Fruit fly (Drosophila melanogaster) whole organism, prepupa: ENCODE data around the gene CG14984.
A peak's percentile ranks its signal among the peaks of the same experiment; 100 is the strongest.

ENCODE experiments used
- Blimp-1 ChIP-seq: fragments of 200-800 bp; sonication (Bioruptor generic); optimal IDR thresholded peaks from 3 replicates; lab custom pipeline; 2017; ENCODE audit warnings: missing biosample characterization, missing genetic modification characterization, mild to moderate bottlenecking, moderate library complexity, missing genetic modification reagents
- CG10669 ChIP-seq: fragments of 200-800 bp; sonication (Bioruptor generic); optimal IDR thresholded peaks from 3 replicates; lab custom pipeline; 2018; ENCODE audit warnings: missing biosample characterization, mild to moderate bottlenecking, missing genetic modification characterization, moderate library complexity
- CG11294 ChIP-seq: fragments of 200-800 bp; sonication (Bioruptor generic); IDR thresholded peaks from 2 replicates; pipeline ENCODE4 v1.3.6; 2022; ENCODE audit warnings: missing biosample characterization, missing genetic modification characterization
- CG1621 ChIP-seq: fragments of 200-800 bp; sonication (Bioruptor generic); optimal IDR thresholded peaks from 3 replicates; lab custom pipeline; 2018; ENCODE audit warnings: missing biosample characterization, mild to moderate bottlenecking, missing genetic modification characterization
- CG3032 ChIP-seq: fragments of 200-800 bp; optimal IDR thresholded peaks from 2 replicates; lab custom pipeline; 2019; ENCODE audit warnings: missing biosample characterization, mild to moderate bottlenecking, missing genetic modification characterization, moderate library complexity
- CG31627 ChIP-seq: fragments of 200-800 bp; sonication (Bioruptor generic); optimal IDR thresholded peaks from 3 replicates; lab custom pipeline; 2016; ENCODE audit warnings: missing biosample characterization, missing genetic modification characterization
- CG34406 ChIP-seq: fragments of 200-800 bp; sonication (Bioruptor generic); optimal IDR thresholded peaks from 3 replicates; lab custom pipeline; 2016; ENCODE audit warnings: missing biosample characterization, missing genetic modification characterization
- CG6276 ChIP-seq: fragments of 200-800 bp; sonication (Bioruptor generic); optimal IDR thresholded peaks from 2 replicates; lab custom pipeline; 2017; ENCODE audit warnings: missing biosample characterization, mild to moderate bottlenecking, missing genetic modification characterization
- CG6792 ChIP-seq: fragments of 200-800 bp; sonication (Bioruptor generic); optimal IDR thresholded peaks from 3 replicates; lab custom pipeline; 2016; ENCODE audit warnings: missing biosample characterization, missing genetic modification characterization
- CG6808 ChIP-seq: fragments of 200-800 bp; sonication (Bioruptor generic); optimal IDR thresholded peaks from 3 replicates; lab custom pipeline; 2017; ENCODE audit warnings: missing biosample characterization, missing genetic modification characterization, mild to moderate bottlenecking, moderate library complexity, missing genetic modification reagents
- CG6854 ChIP-seq: fragments of 200-800 bp; sonication (Bioruptor generic); optimal IDR thresholded peaks from 2 replicates; lab custom pipeline; 2017; ENCODE audit warnings: missing biosample characterization, mild to moderate bottlenecking, missing genetic modification characterization
- CG8632 ChIP-seq: fragments of 200-800 bp; sonication (Bioruptor generic); optimal IDR thresholded peaks from 3 replicates; lab custom pipeline; 2016; ENCODE audit warnings: missing biosample characterization, missing genetic modification characterization
- CG9139 ChIP-seq: fragments of 200-800 bp; sonication (Bioruptor generic); optimal IDR thresholded peaks from 3 replicates; lab custom pipeline; 2017; ENCODE audit warnings: missing biosample characterization, mild to moderate bottlenecking, missing genetic modification characterization
- Eip78C ChIP-seq: fragments of 200-800 bp; sonication (Bioruptor generic); peaks from one replicate; lab custom pipeline; 2016; ENCODE audit warnings: missing biosample characterization, missing genetic modification characterization
- Gug ChIP-seq: fragments of 200-800 bp; sonication (Bioruptor generic); IDR thresholded peaks from 2 replicates; pipeline ENCODE4 v1.3.6; 2022; ENCODE audit warnings: missing biosample characterization, missing genetic modification characterization
- Hr39 ChIP-seq: fragments of 200-800 bp; sonication (Bioruptor generic); optimal IDR thresholded peaks from 2 replicates; lab custom pipeline; 2016; ENCODE audit warnings: missing biosample characterization, missing genetic modification characterization
- Hr4 ChIP-seq: fragments of 200-800 bp; sonication (Bioruptor generic); optimal IDR thresholded peaks from 3 replicates; lab custom pipeline; 2016; ENCODE audit warnings: missing biosample characterization, missing genetic modification characterization
- Sox102F ChIP-seq: fragments of 200-800 bp; sonication (Bioruptor generic); optimal IDR thresholded peaks from 2 replicates; lab custom pipeline; 2016; ENCODE audit warnings: missing biosample characterization, mild to moderate bottlenecking, missing genetic modification characterization
- Sox14 ChIP-seq: fragments of 200-800 bp; sonication (Bioruptor generic); optimal IDR thresholded peaks from 3 replicates; lab custom pipeline; 2016; ENCODE audit warnings: missing biosample characterization, missing genetic modification characterization
- cyc ChIP-seq: fragments of 200-800 bp; sonication (Bioruptor generic); optimal IDR thresholded peaks from 3 replicates; lab custom pipeline; 2016; ENCODE audit warnings: missing biosample characterization, missing genetic modification characterization
- esn ChIP-seq: fragments of 200-800 bp; sonication (Bioruptor generic); optimal IDR thresholded peaks from 2 replicates; lab custom pipeline; 2016; ENCODE audit warnings: missing biosample characterization, mild to moderate bottlenecking, missing genetic modification characterization, moderate library complexity
- fkh ChIP-seq: fragments of 200-800 bp; sonication (Bioruptor generic); optimal IDR thresholded peaks from 3 replicates; lab custom pipeline; 2017; ENCODE audit warnings: missing biosample characterization, mild to moderate bottlenecking, missing genetic modification characterization, moderate library complexity
- lz ChIP-seq: fragments of 200-800 bp; sonication (Bioruptor generic); optimal IDR thresholded peaks from 3 replicates; lab custom pipeline; 2016; ENCODE audit warnings: missing biosample characterization, missing genetic modification characterization
- salr ChIP-seq, 2 experiments: fragments of 200-800 bp; sonication (Bioruptor generic); optimal IDR thresholded peaks; 3 replicates each; lab custom pipeline; 2016 to 2018; ENCODE audit warnings: missing biosample characterization in 2 of 2, missing genetic modification characterization in 2 of 2, mild to moderate bottlenecking in 1 of 2
- spab ChIP-seq: fragments of 200-800 bp; sonication (Bioruptor generic); optimal IDR thresholded peaks from 2 replicates; lab custom pipeline; 2017; ENCODE audit warnings: missing biosample characterization, mild to moderate bottlenecking, missing genetic modification characterization, missing genetic modification reagents
- ss ChIP-seq, 2 experiments: fragments of 200-800 bp; sonication (Bioruptor generic); optimal IDR thresholded peaks; 2 replicates in 1 of 2; 3 replicates in 1 of 2; lab custom pipeline; 2017 to 2018; ENCODE audit warnings: mild to moderate bottlenecking in 2 of 2, missing biosample characterization in 2 of 2, missing genetic modification characterization in 2 of 2, moderate library complexity in 1 of 2
- vri ChIP-seq: fragments of 200-800 bp; sonication (Bioruptor generic); optimal IDR thresholded peaks from 3 replicates; lab custom pipeline; 2016; ENCODE audit warnings: missing biosample characterization, mild to moderate bottlenecking, missing genetic modification characterization

CG14984 gene

dm6 chr3L:3925487-3925886, 26.9 kb downstream of the CG14984 start:
- TF ChIP-seq Gug (GFP tag; lab: Robert Waterston, UW) (no peak), cyc (GFP tag; lab: Kevin White, UChicago) (no peak), vri (GFP tag; lab: Kevin White, UChicago) (peak; percentile 69), CG11294 (no peak)

DNA sequence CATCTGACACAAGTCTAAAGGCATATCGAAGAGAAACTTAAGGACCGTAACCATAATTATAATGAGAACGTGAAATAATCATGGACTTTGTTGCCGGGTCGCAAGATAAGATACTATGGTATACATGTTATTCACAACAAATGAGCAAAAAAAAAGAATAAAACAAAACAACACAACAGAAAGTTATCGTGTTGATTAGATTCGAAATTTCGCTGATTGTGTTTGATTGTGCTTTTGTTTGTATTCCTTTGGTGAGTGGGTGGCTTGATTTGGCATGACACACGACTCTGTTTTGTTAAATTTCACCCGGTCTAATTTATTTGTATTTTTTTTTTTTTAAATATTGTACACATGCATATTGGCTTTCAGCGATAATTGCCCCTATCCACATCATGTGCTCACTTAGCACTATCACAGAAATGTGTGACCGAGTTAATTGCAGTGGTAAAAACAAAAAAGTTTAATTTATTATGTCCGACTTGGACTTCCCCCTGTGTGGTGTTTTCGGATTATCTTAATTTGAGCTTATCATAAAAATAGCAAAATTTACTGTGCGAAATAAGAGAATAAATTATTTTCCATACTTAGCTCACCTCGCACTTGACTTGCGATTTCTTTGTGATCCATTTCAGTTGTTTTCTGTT, 28.6 kb downstream of the CG14984 start:
- TF ChIP-seq vri (GFP tag; lab: Kevin White, UChicago): peak; percentile 74
- no peak for TF ChIP-seq CG11294
- TF ChIP-seq Blimp-1 (GFP tag; lab: Kevin White, UChicago): no peak

DNA sequence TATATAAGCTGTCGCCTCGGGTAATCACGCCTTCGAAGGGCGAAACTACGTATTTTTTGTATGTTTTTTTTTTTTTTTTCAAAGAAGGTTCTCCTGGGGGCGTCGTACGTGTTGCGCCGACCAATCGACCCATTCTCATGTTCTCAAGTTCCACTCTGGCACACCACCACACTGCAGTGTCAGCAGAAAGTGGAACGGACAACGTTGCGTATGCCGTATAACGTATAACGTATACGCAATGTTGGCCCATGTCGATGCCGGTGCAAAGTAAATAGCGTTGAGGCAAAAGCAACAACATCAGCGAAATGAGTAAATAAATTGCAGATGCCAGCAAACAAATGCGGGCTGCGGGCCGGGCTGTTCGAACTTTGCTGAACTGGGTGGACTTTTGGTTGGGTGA, 40.2 kb downstream of the CG14984 start:
- TF ChIP-seq CG6276 (GFP tag; lab: Kevin White, UChicago) (no peak), spab (GFP tag; lab: Kevin White, UChicago) (no peak), Hr39 (GFP tag; lab: Kevin White, UChicago) (no peak), ss (GFP tag; optimal IDR thresholded peaks at IDR 0.05; lab: Kevin White, UChicago) (no peak), lz (GFP tag; lab: Kevin White, UChicago) (no peak), CG34406 (GFP tag; lab: Kevin White, UChicago) (no peak), esn (GFP tag; lab: Kevin White, UChicago) (no peak), Sox14 (no peak), CG6854 (no peak), CG31627 (GFP tag; lab: Kevin White, UChicago) (no peak), CG8632 (GFP tag; lab: Kevin White, UChicago) (no peak), CG6792 (no peak), Eip78C (GFP tag; lab: Kevin White, UChicago) (no peak), CG3032 (tag; lab: Kevin White, UChicago) (no peak), CG1621 (tag; lab: Kevin White, UChicago) (no peak), CG9139 (GFP tag; lab: Kevin White, UChicago) (no peak)
- TF ChIP-seq, all 60 proteins: peak for 0

dm6 chr3L:3909831-3910230, 42.5 kb downstream of the CG14984 start, which contains the start of gene mge:
TSS of gene mge (minus strand) at chr3L:3909931.
- TF ChIP-seq Hr4 (GFP tag; lab: Kevin White, UChicago) (no peak), CG10669 (GFP tag; lab: Kevin White, UChicago) (no peak), Sox102F (GFP tag; lab: Kevin White, UChicago) (no peak), salr (GFP tag; optimal IDR thresholded peaks at IDR 0.05; lab: Kevin White, UChicago) (no peak), CG6808 (GFP tag; lab: Kevin White, UChicago) (no peak)

dm6 chr3L:3908838-3909810, 43.2 kb downstream of the CG14984 start:
- TF ChIP-seq vri (GFP tag; lab: Kevin White, UChicago) (peak; percentile 81), CG31627 (GFP tag; lab: Kevin White, UChicago) (no peak)

DNA sequence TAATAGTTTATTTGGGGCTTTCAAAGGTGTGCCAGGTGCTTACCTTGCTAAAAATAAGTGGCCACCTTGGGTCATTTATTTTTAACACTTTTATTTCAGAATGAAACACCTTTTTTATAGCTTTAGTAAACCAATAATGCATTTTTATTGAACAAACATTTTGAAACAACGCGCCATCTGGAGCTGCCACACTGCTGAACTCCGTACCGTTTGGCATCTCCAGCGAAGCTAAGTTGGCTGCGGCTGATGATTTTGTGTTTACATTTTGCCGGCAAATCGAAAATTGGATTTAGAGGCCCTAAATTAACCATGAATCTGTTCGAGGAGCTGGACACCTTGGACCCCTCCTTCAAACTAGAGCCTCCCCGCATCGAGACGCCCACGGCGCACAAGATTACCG, 47.2 kb downstream of the CG14984 start, which contains the start of gene ida:
ida (plus strand) TSS at position 234 of the 400 bp plus-strand sequence.
- peak; percentile 93 for TF ChIP-seq fkh
- no peak for TF ChIP-seq vri (GFP tag; lab: Kevin White, UChicago)
- TF ChIP-seq esn (GFP tag; lab: Kevin White, UChicago): peak; percentile 18
